Worm (Caenorhabditis elegans): Measurements from ENCODE around the gene ZK673.2.

ce11 chrII:10439976-10440375, 8.1 kb upstream of the ZK673.2 start, which contains the start of gene E04D5.4:
- TF ChIP-seq snpc-4 (tag; optimal IDR thresholded peaks at IDR 0.05) (no peak), egl-43 (GFP tag; IDR thresholded peaks at IDR 0.05) (no peak), lin-13 (GFP tag; optimal IDR thresholded peaks at IDR 0.05) (no peak), sdz-12 (GFP tag; optimal IDR thresholded peaks at IDR 0.05) (no peak), nhr-48 (tag; optimal IDR thresholded peaks at IDR 0.05) (no peak), ceh-32 (tag; optimal IDR thresholded peaks at IDR 0.05; ENCODE audit: poor library complexity) (no peak), nhr-76 (tag; optimal IDR thresholded peaks at IDR 0.05) (no peak)

All from whole organism, L4 larva.